Fruit fly (Drosophila melanogaster) ovary, adult (tissue): Measurements from ENCODE around the gene Mbs.

Source experiments
- CG17801 ChIP-seq: fragments of 200-800 bp; optimal IDR thresholded peaks from 2 replicates; lab custom pipeline; 2019; ENCODE audit warnings: missing biosample characterization, mild to moderate bottlenecking, missing genetic modification characterization, moderate library complexity; ENCODE audit not compliant: partially characterized antibody

Gene Mbs

DNA sequence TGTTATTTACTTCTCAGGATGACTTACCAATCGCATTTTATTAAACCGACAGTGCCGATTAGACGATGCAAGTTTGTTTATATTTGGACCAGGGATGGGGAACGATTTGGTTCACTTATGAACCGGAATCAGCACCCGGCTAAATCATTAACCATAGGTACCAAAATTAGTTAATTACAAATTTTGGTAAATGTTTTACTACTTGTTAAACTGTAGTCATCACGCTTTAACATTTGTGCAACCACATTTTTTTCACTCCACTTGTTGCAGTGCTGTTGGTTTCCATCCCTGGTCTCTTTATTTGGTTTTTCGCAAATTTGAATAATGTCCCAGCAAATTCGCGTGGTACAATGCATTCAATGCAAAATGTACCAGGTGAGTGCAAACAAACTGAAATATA is 53.8 kb downstream of the Mbs start, which contains the start of the genes IntS9 and CG43295:
IntS9 (minus strand) TSS at position 100 of the 400 bp plus-strand sequence.
CG43295 (plus strand) TSS at position 325 of the 400 bp plus-strand sequence.
- TF ChIP-seq CG17801 (GFP tag; lab: Kevin White, UChicago): peak; percentile 73

DNA sequence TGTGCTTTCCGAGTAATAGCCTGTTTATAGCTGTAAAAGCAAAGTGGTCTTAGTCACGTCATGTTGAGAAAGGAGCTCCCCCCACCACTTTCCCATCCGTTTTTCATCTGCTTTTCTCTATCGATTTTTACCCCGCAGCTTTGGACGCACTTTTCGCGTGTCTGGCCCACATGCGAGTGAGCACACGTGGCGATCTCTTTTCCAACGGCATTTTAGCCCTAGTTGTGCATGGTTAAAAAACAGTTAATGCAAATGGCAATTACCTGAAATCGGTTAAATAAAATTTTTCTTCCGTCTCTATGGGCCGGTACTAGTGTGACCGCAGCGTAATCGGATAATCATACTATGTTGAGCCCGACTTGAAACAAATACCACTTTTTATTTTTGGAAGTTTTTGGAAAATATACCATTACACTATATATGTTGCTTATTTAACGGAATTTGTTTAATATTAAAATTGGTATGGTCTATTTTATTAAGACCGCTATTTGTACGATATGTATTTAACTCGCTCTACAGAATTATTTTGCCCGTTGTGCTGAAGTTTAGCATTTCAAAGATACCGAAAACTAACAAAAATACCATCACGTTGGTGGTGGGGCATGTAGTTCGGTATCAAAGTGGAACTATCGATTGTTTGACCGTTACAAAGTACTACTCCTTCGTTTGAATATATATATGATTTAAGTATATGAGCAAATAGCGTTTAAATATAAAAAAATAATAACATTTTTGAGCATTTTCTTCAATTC is 60.5 kb downstream of the Mbs start, which contains the start of gene Zn72D:
Zn72D (minus strand) TSS at position 558 of the 752 bp plus-strand sequence.
- TF ChIP-seq CG17801 (GFP tag; lab: Kevin White, UChicago): peak; percentile 69

DNA sequence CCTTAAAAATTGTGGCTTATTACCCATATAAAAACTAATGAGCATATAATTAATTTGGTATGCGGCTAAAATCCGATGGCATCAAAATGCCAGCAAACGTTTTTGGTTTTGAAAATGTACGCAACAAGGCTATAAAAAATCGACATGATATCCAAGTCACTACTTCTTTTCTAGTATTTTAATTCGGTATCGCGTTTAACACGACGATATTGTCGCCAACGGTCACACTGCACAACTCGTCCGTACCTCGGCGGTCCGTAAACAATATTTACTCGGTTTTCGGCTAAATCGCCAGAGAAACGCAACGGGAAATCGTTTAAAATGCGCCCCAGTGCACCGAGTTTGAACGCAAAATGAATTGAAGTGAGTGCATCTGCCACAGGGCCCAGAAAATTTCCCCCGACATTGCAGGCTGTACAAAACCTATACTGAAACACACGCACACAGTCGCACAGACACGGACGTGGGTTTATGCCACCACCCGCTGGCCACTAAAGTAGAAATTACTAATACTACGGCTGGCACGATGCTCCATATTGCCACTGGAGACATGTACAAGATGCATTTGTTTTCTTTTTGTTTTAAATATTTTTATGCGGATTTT is 61.3 kb downstream of the Mbs start, which contains the start of gene Taf4:
Taf4 (plus strand) TSS at position 210 of the 604 bp plus-strand sequence.
- no peak for TF ChIP-seq CG17801 (GFP tag; lab: Kevin White, UChicago)

DNA sequence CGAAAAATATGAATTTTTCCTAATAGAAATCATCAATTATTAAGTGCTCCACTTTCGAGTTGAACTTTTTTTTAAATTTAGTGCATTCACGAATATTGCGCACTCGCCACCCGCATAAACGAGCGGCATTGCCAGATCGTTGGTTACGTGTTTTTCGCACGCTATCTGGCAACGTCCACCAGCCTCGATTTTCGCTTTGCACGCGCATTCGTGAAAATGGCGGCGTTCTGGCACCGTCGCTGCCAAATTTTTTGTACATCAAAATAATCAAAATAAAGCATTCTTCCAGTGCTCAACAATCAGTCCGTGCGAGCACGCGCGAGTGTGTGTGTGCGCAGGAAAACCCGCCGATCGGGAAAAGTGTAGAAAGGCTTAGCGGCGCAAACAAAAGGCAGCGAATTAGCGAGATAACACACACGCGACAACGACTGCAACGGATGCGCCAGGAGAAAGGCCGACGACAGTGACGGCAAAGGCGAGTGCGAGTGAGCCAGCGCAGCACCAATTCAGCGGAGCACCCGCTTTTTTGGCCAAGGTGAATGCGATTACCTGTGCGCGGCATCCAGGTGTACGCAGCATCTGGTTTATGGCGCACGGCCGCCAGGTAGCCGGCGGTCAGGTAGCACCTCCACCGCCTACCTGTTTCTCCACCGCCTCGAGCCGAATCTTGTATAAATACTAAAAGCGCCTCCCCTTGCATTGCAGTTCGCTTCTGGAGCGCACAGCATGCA is 62.0 kb downstream of the Mbs start:
- peak; percentile 84 for TF ChIP-seq CG17801 (GFP tag; lab: Kevin White, UChicago)

DNA sequence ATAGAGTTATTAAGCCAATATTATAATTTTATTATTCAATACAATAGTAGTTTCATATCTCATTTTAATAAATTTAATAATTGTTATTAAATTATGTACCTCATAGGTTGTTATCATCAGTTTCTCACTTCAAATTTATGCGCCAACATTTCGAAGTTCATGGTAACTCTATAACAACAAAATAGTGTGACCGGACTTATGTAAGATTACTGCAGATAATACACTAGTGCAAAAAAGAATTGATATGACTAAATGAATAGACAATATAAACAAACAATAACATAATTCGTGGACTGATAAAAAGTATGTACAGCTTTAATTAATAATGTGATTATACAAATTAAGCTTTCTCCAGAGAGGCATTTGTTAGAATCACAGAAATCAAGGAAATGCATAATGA is 70.0 kb downstream of the Mbs start, which contains the start of gene Strump:
Strump (plus strand) TSS at position 212 of the 400 bp plus-strand sequence.
- TF ChIP-seq CG17801 (GFP tag; lab: Kevin White, UChicago): peak; percentile 8

DNA sequence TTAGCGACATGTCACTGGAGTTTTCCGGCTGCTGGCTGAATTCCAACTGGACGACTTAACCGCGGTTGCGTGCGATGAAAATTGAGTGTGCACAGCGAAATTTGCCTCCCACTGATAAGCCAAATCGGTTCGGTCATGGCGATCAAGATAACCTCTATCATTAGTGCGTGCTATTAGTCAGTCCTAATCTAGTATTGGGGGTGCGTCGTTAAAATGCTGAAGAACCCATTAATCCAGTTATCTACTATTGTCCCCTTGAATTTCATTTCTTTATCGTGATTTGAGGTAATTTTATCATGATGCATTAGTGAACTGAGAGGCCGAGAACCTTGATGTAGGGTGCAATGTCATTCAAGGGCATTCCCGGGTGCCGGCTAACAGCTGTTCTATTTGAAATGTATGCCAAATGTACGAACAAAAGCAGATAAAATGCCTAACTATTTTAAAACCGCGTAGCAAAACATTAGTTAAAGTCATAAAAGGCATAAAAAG is 76.8 kb downstream of the Mbs start, which contains the start of gene Pgm1:
Pgm1 (minus strand) TSS at position 51 of the 492 bp plus-strand sequence.
- TF ChIP-seq CG17801 (GFP tag; lab: Kevin White, UChicago): peak; percentile 89

DNA sequence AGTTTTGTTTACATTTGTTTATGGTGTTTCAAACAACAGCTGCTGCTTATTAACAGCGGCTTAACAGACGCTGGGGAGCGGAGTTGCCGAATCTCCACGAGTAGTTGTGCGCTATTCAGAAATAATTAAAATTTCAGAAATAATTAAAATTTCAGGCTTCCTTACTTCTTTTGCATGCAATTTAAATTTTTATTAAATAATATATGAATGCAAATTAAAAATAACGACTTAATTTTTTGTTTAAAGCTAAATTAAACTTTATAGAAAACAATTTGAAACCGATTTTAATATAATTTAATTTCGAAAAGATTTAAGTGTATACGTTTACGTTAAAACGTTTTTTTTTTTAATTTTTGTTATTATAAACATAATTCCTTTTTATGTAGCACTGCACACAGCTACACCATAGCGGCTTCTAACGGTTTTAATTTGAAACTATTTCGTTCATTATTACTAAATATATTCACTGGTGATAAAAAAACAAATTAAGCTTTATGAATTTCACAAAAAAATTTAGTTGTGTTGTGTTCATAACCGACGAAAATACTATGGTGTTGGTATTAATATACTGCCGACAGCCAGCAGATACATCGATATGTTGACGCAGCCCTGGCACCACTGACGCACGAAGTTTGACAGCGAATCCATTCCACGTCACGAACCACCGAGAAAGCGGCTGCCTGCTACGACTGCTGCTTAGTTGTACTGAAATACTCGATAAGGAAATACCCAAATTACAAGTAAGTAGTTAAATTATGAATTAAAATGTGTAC is 77.4 kb downstream of the Mbs start, which contains the start of gene SsRbeta:
SsRbeta (plus strand) TSS at position 645 of the 773 bp plus-strand sequence.
- TF ChIP-seq CG17801 (GFP tag; lab: Kevin White, UChicago): no peak
